Worm (Caenorhabditis elegans) whole organism, L4 larva: ENCODE results near the gene fip-4.

Source experiments
- F10B5.3 ChIP-seq: sonication (generic microtip); optimal IDR thresholded peaks from 2 replicates; lab custom pipeline; 2016; ENCODE audit warnings: mild to moderate bottlenecking, missing genetic modification characterization, missing compliant biosample characterization
- T20F7.1 ChIP-seq: fragments of 200-800 bp; sonication (Bioruptor generic); optimal IDR thresholded peaks from 2 replicates; lab custom pipeline; 2018; ENCODE audit warnings: mild to moderate bottlenecking, missing genetic modification characterization, missing compliant biosample characterization
- T26A8.4 ChIP-seq: fragments of 200-800 bp; sonication (Bioruptor generic); IDR thresholded peaks from 2 replicates; pipeline ENCODE4 v1.3.6; 2022; ENCODE audit warnings: missing genetic modification characterization, missing compliant biosample characterization
- Y105C5A.15 ChIP-seq: fragments of 200-800 bp; sonication (Bioruptor generic); IDR thresholded peaks from 2 replicates; pipeline ENCODE4 v1.3.6; 2022; ENCODE audit warnings: missing genetic modification characterization, missing compliant biosample characterization
- Y48G9A.11 ChIP-seq: fragments of 200-800 bp; sonication (Bioruptor generic); IDR thresholded peaks from 2 replicates; pipeline ENCODE4 v1.3.6; 2022; ENCODE audit warnings: missing genetic modification reagents, missing genetic modification characterization, missing compliant biosample characterization
- ZK337.2 ChIP-seq: fragments of 200-800 bp; sonication (Bioruptor generic); IDR thresholded peaks from 2 replicates; pipeline ENCODE4 v1.3.6; 2022; ENCODE audit warnings: missing genetic modification reagents, missing genetic modification characterization, missing compliant biosample characterization
- aly-2 ChIP-seq: sonication (generic microtip); optimal IDR thresholded peaks from 2 replicates; lab custom pipeline; 2018; ENCODE audit warnings: missing biosample characterization, missing genetic modification characterization
- ama-1 ChIP-seq: fragments of 150-350 bp; optimal IDR thresholded peaks from 2 replicates; lab custom pipeline; 2014; ENCODE audit warnings: inconsistent platforms, mixed read lengths
- arid-1 ChIP-seq: fragments of 200-800 bp; sonication (Bioruptor generic); conservative IDR thresholded peaks from 2 replicates; pipeline ENCODE4 v1.3.6; 2022; ENCODE audit warnings: missing genetic modification reagents, missing genetic modification characterization, missing compliant biosample characterization
- ceh-20 ChIP-seq: fragments of 200-800 bp; sonication (Bioruptor generic); IDR thresholded peaks from 2 replicates; pipeline ENCODE4 v1.3.6; 2022; ENCODE audit warnings: missing genetic modification reagents, missing genetic modification characterization, missing compliant biosample characterization
- ceh-28 ChIP-seq: fragments of 150-350 bp; optimal IDR thresholded peaks from 2 replicates; lab custom pipeline; 2014; ENCODE audit warnings: missing biosample characterization, missing genetic modification reagents, missing genetic modification characterization
- ceh-82 ChIP-seq: sonication (generic microtip); optimal IDR thresholded peaks from 2 replicates; lab custom pipeline; 2017; ENCODE audit warnings: missing biosample characterization, missing genetic modification characterization
- ces-1 ChIP-seq: fragments of 150-350 bp; sonication (generic microtip); optimal IDR thresholded peaks from 4 replicates; lab custom pipeline; 2014; ENCODE audit warnings: missing biosample characterization, missing genetic modification reagents, missing genetic modification characterization
- cey-2 ChIP-seq: sonication (generic microtip); optimal IDR thresholded peaks from 3 replicates; lab custom pipeline; 2017; ENCODE audit warnings: missing genetic modification characterization, mild to moderate bottlenecking, missing compliant biosample characterization, antibody characterized with exemption, borderline replicate concordance; ENCODE audit not compliant: insufficient read depth
- daf-12 ChIP-seq: fragments of 150-350 bp; optimal IDR thresholded peaks from 2 replicates; lab custom pipeline; 2014; ENCODE audit warnings: missing biosample characterization, missing genetic modification reagents, missing genetic modification characterization
- daf-8 ChIP-seq: fragments of 200-800 bp; sonication (Bioruptor generic); IDR thresholded peaks from 2 replicates; pipeline ENCODE4 v1.3.6; 2022; ENCODE audit warnings: missing genetic modification characterization, missing compliant biosample characterization
- dmd-6 ChIP-seq: fragments of 200-800 bp; sonication (Bioruptor generic); IDR thresholded peaks from 2 replicates; pipeline ENCODE4 v1.3.6; 2022; ENCODE audit warnings: missing genetic modification reagents, missing genetic modification characterization, missing compliant biosample characterization
- egl-27 ChIP-seq: sonication (generic microtip); optimal IDR thresholded peaks from 3 replicates; lab custom pipeline; 2017; ENCODE audit warnings: missing biosample characterization, missing genetic modification reagents, missing genetic modification characterization
- egl-43 ChIP-seq: fragments of 200-800 bp; sonication (Bioruptor generic); IDR thresholded peaks from 2 replicates; pipeline ENCODE4 v1.3.6; 2022; ENCODE audit warnings: missing genetic modification reagents, missing genetic modification characterization, missing compliant biosample characterization
- fos-1 ChIP-seq: fragments of 150-350 bp; optimal IDR thresholded peaks from 2 replicates; lab custom pipeline; 2014; ENCODE audit warnings: missing biosample characterization, missing genetic modification characterization
- hlh-11 ChIP-seq: fragments of 200-800 bp; sonication (Bioruptor generic); optimal IDR thresholded peaks from 2 replicates; lab custom pipeline; 2018; ENCODE audit warnings: mild to moderate bottlenecking, missing genetic modification characterization, missing compliant biosample characterization
- hmg-1.1 ChIP-seq: fragments of 200-800 bp; sonication (Bioruptor generic); IDR thresholded peaks from 2 replicates; pipeline ENCODE4 v1.3.6; 2022; ENCODE audit warnings: missing genetic modification reagents, missing genetic modification characterization, missing compliant biosample characterization
- jun-1 ChIP-seq: fragments of 150-350 bp; optimal IDR thresholded peaks from 2 replicates; lab custom pipeline; 2014; ENCODE audit warnings: missing biosample characterization, missing genetic modification reagents, missing genetic modification characterization
- lim-7 ChIP-seq: fragments of 200-800 bp; sonication (Bioruptor generic); IDR thresholded peaks from 2 replicates; pipeline ENCODE4 v1.3.6; 2022; ENCODE audit warnings: missing genetic modification characterization, missing compliant biosample characterization
- lin-15B ChIP-seq: fragments of 150-350 bp; sonication (generic microtip); optimal IDR thresholded peaks from 3 replicates; lab custom pipeline; 2014; ENCODE audit warnings: missing biosample characterization, missing genetic modification characterization
- lin-39 ChIP-seq: fragments of 150-350 bp; optimal IDR thresholded peaks from 2 replicates; lab custom pipeline; 2014; ENCODE audit warnings: missing biosample characterization, missing genetic modification reagents, missing genetic modification characterization
- lsy-2 ChIP-seq, 2 experiments: fragments of 150-350 bp in 1 of 2; sonication (generic microtip) in 1 of 2; optimal IDR thresholded peaks; 2 replicates each; lab custom pipeline; 2014 to 2017; ENCODE audit warnings: missing biosample characterization in 2 of 2, missing genetic modification characterization in 2 of 2
- madf-5 ChIP-seq, 2 experiments: fragments of 200-800 bp; sonication (Bioruptor generic); IDR thresholded peaks; 2 replicates each; pipeline ENCODE4 v1.3.6; 2022; ENCODE audit warnings: missing compliant biosample characterization in 2 of 2, missing genetic modification characterization in 2 of 2
- mdt-29 ChIP-seq: fragments of 200-800 bp; sonication (Bioruptor generic); IDR thresholded peaks from 2 replicates; pipeline ENCODE4 v1.3.6; 2022; ENCODE audit warnings: missing genetic modification reagents, missing genetic modification characterization, missing compliant biosample characterization
- mep-1 ChIP-seq: fragments of 150-350 bp; sonication (generic microtip); optimal IDR thresholded peaks from 3 replicates; lab custom pipeline; 2014; ENCODE audit warnings: missing biosample characterization, missing genetic modification characterization
- mes-2 ChIP-seq: sonication (generic microtip); optimal IDR thresholded peaks from 2 replicates; lab custom pipeline; 2016; ENCODE audit warnings: missing genotype, mild to moderate bottlenecking, missing genetic modification characterization, missing compliant biosample characterization; ENCODE audit not compliant: poor library complexity, severe bottlenecking
- mxl-2 ChIP-seq: fragments of 200-800 bp; sonication (Bioruptor generic); conservative IDR thresholded peaks from 2 replicates; pipeline ENCODE4 v1.3.6; 2022; ENCODE audit warnings: missing genetic modification reagents, missing genetic modification characterization, missing compliant biosample characterization
- nhr-28 ChIP-seq: fragments of 150-350 bp; optimal IDR thresholded peaks from 2 replicates; lab custom pipeline; 2014; ENCODE audit warnings: missing biosample characterization, missing genetic modification characterization
- nhr-48 ChIP-seq: sonication (generic microtip); optimal IDR thresholded peaks from 2 replicates; lab custom pipeline; 2016; ENCODE audit warnings: mild to moderate bottlenecking, missing genetic modification characterization, missing compliant biosample characterization
- nhr-76 ChIP-seq: fragments of 150-350 bp; optimal IDR thresholded peaks from 2 replicates; lab custom pipeline; 2014; ENCODE audit warnings: missing biosample characterization, missing genetic modification characterization
- pha-4 ChIP-seq, 2 experiments: fragments of 150-350 bp in 1 of 2; fragments of 200-800 bp in 1 of 2; sonication (Bioruptor generic) in 1 of 2; IDR thresholded peaks in 1 of 2; optimal IDR thresholded peaks in 1 of 2; 2 replicates each; pipeline versions ENCODE4 v1.3.6 to Lab custom; 2014 to 2022; ENCODE audit warnings: missing genetic modification characterization in 2 of 2, missing genetic modification reagents in 2 of 2, missing biosample characterization in 1 of 2, missing compliant biosample characterization in 1 of 2
- php-3 ChIP-seq: fragments of 200-800 bp; sonication (Bioruptor generic); IDR thresholded peaks from 2 replicates; pipeline ENCODE4 v1.3.6; 2022; ENCODE audit warnings: missing genetic modification reagents, missing genetic modification characterization, missing compliant biosample characterization
- pqm-1 ChIP-seq: sonication (generic microtip); optimal IDR thresholded peaks from 2 replicates; lab custom pipeline; 2017; ENCODE audit warnings: missing biosample characterization, missing genetic modification characterization
- sdz-12 ChIP-seq: fragments of 200-800 bp; sonication (Bioruptor generic); optimal IDR thresholded peaks from 2 replicates; lab custom pipeline; 2018; ENCODE audit warnings: mild to moderate bottlenecking, missing genetic modification characterization, missing compliant biosample characterization
- set-16 ChIP-seq: fragments of 200-800 bp; sonication (Bioruptor generic); IDR thresholded peaks from 2 replicates; pipeline ENCODE4 v1.3.6; 2022; ENCODE audit warnings: missing genetic modification reagents, missing genetic modification characterization, missing compliant biosample characterization
- snpc-1.2 ChIP-seq: fragments of 200-800 bp; sonication (Bioruptor generic); IDR thresholded peaks from 2 replicates; pipeline ENCODE4 v1.3.6; 2022; ENCODE audit warnings: missing genetic modification reagents, missing genetic modification characterization, missing compliant biosample characterization
- spr-1 ChIP-seq: sonication (generic microtip); optimal IDR thresholded peaks from 2 replicates; lab custom pipeline; 2016; ENCODE audit warnings: mild to moderate bottlenecking, missing genetic modification characterization, missing compliant biosample characterization
- tag-97 ChIP-seq: fragments of 200-800 bp; sonication (Bioruptor generic); IDR thresholded peaks from 2 replicates; pipeline ENCODE4 v1.3.6; 2022; ENCODE audit warnings: missing genetic modification characterization, missing compliant biosample characterization
- tra-1 ChIP-seq: fragments of 200-800 bp; sonication (Bioruptor generic); IDR thresholded peaks from 2 replicates; pipeline ENCODE4 v1.3.6; 2022; ENCODE audit warnings: missing genetic modification reagents, missing genetic modification characterization, missing compliant biosample characterization
- unc-130 ChIP-seq: sonication (generic microtip); optimal IDR thresholded peaks from 2 replicates; lab custom pipeline; 2016; ENCODE audit warnings: missing genetic modification reagents, missing genetic modification characterization, missing compliant biosample characterization
- vab-7 ChIP-seq: fragments of 200-800 bp; sonication (Bioruptor generic); IDR thresholded peaks from 2 replicates; pipeline ENCODE4 v1.3.6; 2022; ENCODE audit warnings: missing genetic modification reagents, missing genetic modification characterization, missing compliant biosample characterization
- zag-1 ChIP-seq: fragments of 150-350 bp; optimal IDR thresholded peaks from 2 replicates; lab custom pipeline; 2014; ENCODE audit warnings: missing biosample characterization, missing genetic modification characterization
- zfp-3 ChIP-seq: fragments of 200-800 bp; sonication (Bioruptor generic); conservative IDR thresholded peaks from 2 replicates; pipeline ENCODE4 v1.3.6; 2022; ENCODE audit warnings: missing genetic modification reagents, missing genetic modification characterization, missing compliant biosample characterization
- zip-2 ChIP-seq: fragments of 150-350 bp; optimal IDR thresholded peaks from 2 replicates; lab custom pipeline; 2014; ENCODE audit warnings: missing biosample characterization, missing genetic modification characterization
- ztf-11 ChIP-seq: fragments of 150-350 bp; optimal IDR thresholded peaks from 2 replicates; lab custom pipeline; 2014; ENCODE audit warnings: missing biosample characterization, missing genetic modification characterization

fip-4 gene

ce11 chrV:8606099-8606696, 4.9 kb downstream of the fip-4 start, which contains the start of gene vps-60:
vps-60 (minus strand) TSS chrV:8606128.
- TF ChIP-seq cey-2 (tag; lab: Kevin White, UChicago) (peak; percentile 21), snpc-1.2 (GFP tag; lab: Robert Waterston, UW) (no peak), hlh-11 (tag; lab: Kevin White, UChicago) (peak; percentile 97), mxl-2 (GFP tag; lab: Robert Waterston, UW) (0 out of 2 replicates have a peak, but pooled peaks have one; percentile 15), Y105C5A.15 (GFP tag; lab: Robert Waterston, UW) (no peak), tra-1 (GFP tag; lab: Robert Waterston, UW) (peak; percentile 95), spr-1 (peak; percentile 69), jun-1 (tag; lab: Kevin White, UChicago) (peak; percentile 90), ztf-11 (no peak), zip-2 (tag; lab: Kevin White, UChicago) (peak; percentile 60), dmd-6 (GFP tag; lab: Robert Waterston, UW) (peak; percentile 98), ama-1 (lab: Kevin White, UChicago) (peak; percentile 50), lin-15B (tag; lab: Kevin White, UChicago) (no peak), unc-130 (GFP tag; lab: Kevin White, UChicago) (peak; percentile 79), ceh-82 (tag; lab: Kevin White, UChicago) (no peak), egl-43 (GFP tag; lab: Robert Waterston, UW) (peak; percentile 74; the same call in 1 of the 2 replicates), ceh-28 (tag; lab: Kevin White, UChicago) (peak; percentile 33), ces-1 (GFP tag; lab: Kevin White, UChicago) (peak; percentile 35), nhr-76 (tag; lab: Kevin White, UChicago) (peak; percentile 8), daf-8 (GFP tag; lab: Robert Waterston, UW) (no peak), pha-4 (GFP tag; IDR thresholded peaks at IDR 0.05; lab: Robert Waterston, UW) (peak; percentile 92), pha-4 (tag; optimal IDR thresholded peaks at IDR 0.05; lab: Kevin White, UChicago) (no peak), F10B5.3 (tag; lab: Kevin White, UChicago) (no peak), ZK337.2 (GFP tag; lab: Robert Waterston, UW) (no peak), sdz-12 (GFP tag; lab: Kevin White, UChicago) (peak; percentile 30), egl-27 (tag; lab: Kevin White, UChicago) (no peak), nhr-48 (tag; lab: Kevin White, UChicago) (peak; percentile 90), zfp-3 (GFP tag; lab: Robert Waterston, UW) (peak; percentile 55; the same call in 1 of the 2 replicates), nhr-28 (peak; percentile 82), madf-5 (GFP tag; IDR thresholded peaks at IDR 0.05; lab: Robert Waterston, UW) (no peak), aly-2 (tag; lab: Kevin White, UChicago) (no peak), daf-12 (tag; lab: Kevin White, UChicago) (no peak), lin-39 (tag; lab: Kevin White, UChicago) (no peak), fos-1 (tag; lab: Kevin White, UChicago) (peak; percentile 22), php-3 (0 out of 2 replicates have a peak, but pooled peaks have one; percentile 58), ceh-20 (GFP tag; lab: Robert Waterston, UW) (peak; percentile 89), hmg-1.1 (GFP tag; lab: Robert Waterston, UW) (peak; percentile 92), mep-1 (tag; lab: Kevin White, UChicago) (peak; percentile 95), arid-1 (peak; percentile 85), mdt-29 (GFP tag; lab: Robert Waterston, UW) (no peak), set-16 (GFP tag; lab: Robert Waterston, UW) (peak; percentile 84), Y48G9A.11 (GFP tag; lab: Robert Waterston, UW) (peak; percentile 54; the same call in 1 of the 2 replicates), tag-97 (GFP tag; lab: Robert Waterston, UW) (no peak), zag-1 (tag; lab: Kevin White, UChicago) (no peak), vab-7 (peak; percentile 56), mes-2 (tag; lab: Kevin White, UChicago) (peak; percentile 91), lsy-2 (tag; optimal IDR thresholded peaks at IDR 0.05; lab: Kevin White, UChicago) (peak; percentile 43 to 92), pqm-1 (tag; lab: Kevin White, UChicago) (peak; percentile 23), lim-7 (GFP tag; lab: Robert Waterston, UW) (0 out of 2 replicates have a peak, but pooled peaks have one; percentile 26), T20F7.1 (GFP tag; lab: Kevin White, UChicago) (peak; percentile 84), T26A8.4 (GFP tag; lab: Robert Waterston, UW) (peak; percentile 85)
